Worm (Caenorhabditis elegans) whole organism, L1 larva: ENCODE data around the gene F32H5.1.

Experiments
- C16A3.4 ChIP-seq: fragments of 150-350 bp; optimal IDR thresholded peaks from 2 replicates; lab custom pipeline; 2014; ENCODE audit warnings: missing biosample characterization, missing genetic modification characterization
- C34B4.2 ChIP-seq: sonication (generic microtip); optimal IDR thresholded peaks from 2 replicates; lab custom pipeline; 2017; ENCODE audit warnings: mild to moderate bottlenecking, missing genetic modification characterization, missing compliant biosample characterization
- aha-1 ChIP-seq: fragments of 150-350 bp; optimal IDR thresholded peaks from 2 replicates; lab custom pipeline; 2014; ENCODE audit warnings: missing biosample characterization, missing genetic modification characterization
- blmp-1 ChIP-seq: fragments of 150-350 bp; optimal IDR thresholded peaks from 2 replicates; lab custom pipeline; 2014; ENCODE audit warnings: missing biosample characterization, missing genetic modification characterization
- ceh-63 ChIP-seq: fragments of 200-800 bp; sonication (Bioruptor generic); optimal IDR thresholded peaks from 2 replicates; lab custom pipeline; 2018; ENCODE audit warnings: mild to moderate bottlenecking, missing genetic modification characterization, missing compliant biosample characterization
- ceh-8 ChIP-seq: fragments of 200-800 bp; sonication (Bioruptor generic); optimal IDR thresholded peaks from 2 replicates; lab custom pipeline; 2018; ENCODE audit warnings: mild to moderate bottlenecking, missing genetic modification characterization, moderate library complexity, missing compliant biosample characterization
- ceh-82 ChIP-seq, 3 experiments: fragments of 150-350 bp in 1 of 3; sonication (generic microtip) in 2 of 3; optimal IDR thresholded peaks; 2 replicates each; lab custom pipeline; 2014 to 2017; ENCODE audit warnings: missing biosample characterization in 3 of 3, missing genetic modification characterization in 3 of 3
- ceh-90 ChIP-seq: sonication (generic microtip); optimal IDR thresholded peaks from 2 replicates; lab custom pipeline; 2016; ENCODE audit warnings: missing genetic modification characterization, missing compliant biosample characterization
- ces-1 ChIP-seq: fragments of 150-350 bp; optimal IDR thresholded peaks from 2 replicates; lab custom pipeline; 2014; ENCODE audit warnings: missing biosample characterization, missing genetic modification reagents, missing genetic modification characterization
- dpl-1 ChIP-seq, 3 experiments: fragments of 150-350 bp in 2 of 3; sonication (generic microtip) in 1 of 3; optimal IDR thresholded peaks; 2 replicates each; lab custom pipeline; 2014 to 2017; ENCODE audit warnings: missing biosample characterization in 3 of 3, missing genetic modification characterization in 3 of 3, missing genetic modification reagents in 3 of 3
- dsc-1 ChIP-seq: sonication (generic microtip); optimal IDR thresholded peaks from 2 replicates; lab custom pipeline; 2016; ENCODE audit warnings: mild to moderate bottlenecking, missing genetic modification characterization, missing compliant biosample characterization
- efl-1 ChIP-seq, 4 experiments: fragments of 150-350 bp; optimal IDR thresholded peaks in 3 of 4; peaks in 1 of 4; 1 replicate in 1 of 4; 2 replicates in 3 of 4; lab custom pipeline; 2014; ENCODE audit warnings: missing biosample characterization in 2 of 4, missing genetic modification characterization in 2 of 4, missing genetic modification reagents in 2 of 4
- efl-3 ChIP-seq: fragments of 200-800 bp; sonication (Bioruptor generic); optimal IDR thresholded peaks from 2 replicates; lab custom pipeline; 2018; ENCODE audit warnings: mild to moderate bottlenecking, missing genetic modification characterization, missing compliant biosample characterization
- egl-13 ChIP-seq: sonication (generic microtip); optimal IDR thresholded peaks from 2 replicates; lab custom pipeline; 2016; ENCODE audit warnings: missing genotype, missing genetic modification reagents, missing genetic modification characterization, missing compliant biosample characterization
- ets-5 ChIP-seq: fragments of 200-800 bp; sonication (Bioruptor generic); IDR thresholded peaks from 2 replicates; pipeline ENCODE4 v1.3.6; 2022; ENCODE audit warnings: missing genetic modification characterization, missing compliant biosample characterization
- fkh-10 ChIP-seq: sonication (generic microtip); optimal IDR thresholded peaks from 2 replicates; lab custom pipeline; 2017; ENCODE audit warnings: missing biosample characterization, missing genetic modification reagents, missing genetic modification characterization
- fkh-4 ChIP-seq: sonication (generic microtip); optimal IDR thresholded peaks from 2 replicates; lab custom pipeline; 2016; ENCODE audit warnings: missing compliant biosample characterization, missing genetic modification characterization, borderline replicate concordance
- fkh-8 ChIP-seq: sonication (generic microtip); optimal IDR thresholded peaks from 2 replicates; lab custom pipeline; 2016; ENCODE audit warnings: mild to moderate bottlenecking, missing genetic modification characterization, missing compliant biosample characterization
- fos-1 ChIP-seq: fragments of 150-350 bp; optimal IDR thresholded peaks from 2 replicates; lab custom pipeline; 2014; ENCODE audit warnings: missing biosample characterization, missing genetic modification characterization
- grh-1 ChIP-seq: fragments of 200-800 bp; sonication (Bioruptor generic); IDR thresholded peaks from 2 replicates; pipeline ENCODE4 v1.3.6; 2022; ENCODE audit warnings: missing genetic modification reagents, missing genetic modification characterization, missing compliant biosample characterization
- hlh-17 ChIP-seq: fragments of 200-800 bp; sonication (Bioruptor generic); optimal IDR thresholded peaks from 2 replicates; lab custom pipeline; 2018; ENCODE audit warnings: missing genetic modification characterization, mild to moderate bottlenecking, missing compliant biosample characterization, moderate library complexity, borderline replicate concordance
- hlh-4 ChIP-seq: sonication (generic microtip); optimal IDR thresholded peaks from 2 replicates; lab custom pipeline; 2016; ENCODE audit warnings: mild to moderate bottlenecking, missing genetic modification characterization, missing compliant biosample characterization
- hpl-2 ChIP-seq: fragments of 150-350 bp; optimal IDR thresholded peaks from 2 replicates; lab custom pipeline; 2014; ENCODE audit warnings: missing biosample characterization, missing genetic modification reagents, missing genetic modification characterization
- irx-1 ChIP-seq: sonication (generic microtip); optimal IDR thresholded peaks from 2 replicates; lab custom pipeline; 2016; ENCODE audit warnings: missing genetic modification characterization, missing compliant biosample characterization
- isw-1 ChIP-seq: fragments of 200-800 bp; sonication (Bioruptor generic); IDR thresholded peaks from 2 replicates; pipeline ENCODE4 v1.3.6; 2022; ENCODE audit warnings: missing genetic modification characterization, missing compliant biosample characterization
- jun-1 ChIP-seq: fragments of 150-350 bp; optimal IDR thresholded peaks from 2 replicates; lab custom pipeline; 2014; ENCODE audit warnings: missing biosample characterization, missing genetic modification reagents, missing genetic modification characterization
- lin-15B ChIP-seq: fragments of 150-350 bp; sonication (generic microtip); optimal IDR thresholded peaks from 3 replicates; lab custom pipeline; 2014; ENCODE audit warnings: missing biosample characterization, missing genetic modification characterization
- lin-39 ChIP-seq: fragments of 150-350 bp; optimal IDR thresholded peaks from 2 replicates; lab custom pipeline; 2014; ENCODE audit warnings: missing biosample characterization, missing genetic modification reagents, missing genetic modification characterization
- lsy-2 ChIP-seq, 2 experiments: fragments of 150-350 bp; optimal IDR thresholded peaks; 2 replicates each; lab custom pipeline; 2014; ENCODE audit warnings: missing biosample characterization in 2 of 2, missing genetic modification characterization in 2 of 2
- mab-9 ChIP-seq: fragments of 200-800 bp; sonication (Bioruptor generic); IDR thresholded peaks from 2 replicates; pipeline ENCODE4 v1.3.6; 2022; ENCODE audit warnings: missing genetic modification reagents, missing genetic modification characterization, missing compliant biosample characterization
- mef-2 ChIP-seq: fragments of 150-350 bp; optimal IDR thresholded peaks from 2 replicates; lab custom pipeline; 2014; ENCODE audit warnings: missing biosample characterization, missing genetic modification characterization
- nhr-12 ChIP-seq: sonication (generic microtip); optimal IDR thresholded peaks from 2 replicates; lab custom pipeline; 2017; ENCODE audit warnings: missing biosample characterization, missing genetic modification characterization
- nhr-20 ChIP-seq: sonication (generic microtip); optimal IDR thresholded peaks from 2 replicates; lab custom pipeline; 2016; ENCODE audit warnings: mild to moderate bottlenecking, missing genetic modification characterization, missing compliant biosample characterization
- nhr-47 ChIP-seq: sonication (generic microtip); optimal IDR thresholded peaks from 2 replicates; lab custom pipeline; 2016; ENCODE audit warnings: mild to moderate bottlenecking, missing genetic modification characterization, moderate library complexity, missing compliant biosample characterization
- nhr-71 ChIP-seq: sonication (generic microtip); optimal IDR thresholded peaks from 2 replicates; lab custom pipeline; 2016; ENCODE audit warnings: mild to moderate bottlenecking, missing genetic modification characterization, moderate library complexity, missing compliant biosample characterization
- nhr-76 ChIP-seq: sonication (generic microtip); optimal IDR thresholded peaks from 2 replicates; lab custom pipeline; 2017; ENCODE audit warnings: missing biosample characterization, missing genetic modification characterization
- nhr-85 ChIP-seq: sonication (generic microtip); peaks from one replicate; lab custom pipeline; 2016; ENCODE audit warnings: missing genetic modification characterization, inconsistent platforms, missing compliant biosample characterization
- nhr-90 ChIP-seq: sonication (generic microtip); optimal IDR thresholded peaks from 2 replicates; lab custom pipeline; 2016; ENCODE audit warnings: mild to moderate bottlenecking, missing genetic modification characterization, missing compliant biosample characterization; ENCODE audit not compliant: poor library complexity
- skn-1 ChIP-seq: fragments of 150-350 bp; optimal IDR thresholded peaks from 2 replicates; lab custom pipeline; 2014; ENCODE audit warnings: missing biosample characterization, missing genetic modification characterization
- snpc-4 ChIP-seq: fragments of 150-350 bp; optimal IDR thresholded peaks from 2 replicates; lab custom pipeline; 2014; ENCODE audit warnings: missing biosample characterization, missing genetic modification characterization
- snu-23 ChIP-seq: sonication (generic microtip); optimal IDR thresholded peaks from 2 replicates; lab custom pipeline; 2016; ENCODE audit warnings: missing genetic modification characterization, missing compliant biosample characterization
- sox-4 ChIP-seq: sonication (generic microtip); optimal IDR thresholded peaks from 2 replicates; lab custom pipeline; 2016; ENCODE audit warnings: missing genetic modification characterization, missing compliant biosample characterization
- sptf-1 ChIP-seq: fragments of 150-350 bp; optimal IDR thresholded peaks from 2 replicates; lab custom pipeline; 2014; ENCODE audit warnings: missing biosample characterization, missing genetic modification characterization
- sup-37 ChIP-seq: fragments of 200-800 bp; sonication (Bioruptor generic); optimal IDR thresholded peaks from 2 replicates; lab custom pipeline; 2018; ENCODE audit warnings: mild to moderate bottlenecking, missing genetic modification characterization, missing compliant biosample characterization
- swsn-7 ChIP-seq: sonication (generic microtip); optimal IDR thresholded peaks from 2 replicates; lab custom pipeline; 2016; ENCODE audit warnings: missing genetic modification characterization, missing compliant biosample characterization
- tbx-2 ChIP-seq: sonication (generic microtip); optimal IDR thresholded peaks from 2 replicates; lab custom pipeline; 2016; ENCODE audit warnings: missing genetic modification characterization, missing compliant biosample characterization
- tlp-1 ChIP-seq: fragments of 150-350 bp; optimal IDR thresholded peaks from 2 replicates; lab custom pipeline; 2014; ENCODE audit warnings: missing biosample characterization, missing genetic modification characterization
- unc-30 ChIP-seq: sonication (generic microtip); optimal IDR thresholded peaks from 2 replicates; lab custom pipeline; 2017; ENCODE audit warnings: missing biosample characterization, missing genetic modification characterization
- unc-86 ChIP-seq: sonication (generic microtip); optimal IDR thresholded peaks from 2 replicates; lab custom pipeline; 2016; ENCODE audit warnings: missing genetic modification characterization, missing compliant biosample characterization
- unc-98 ChIP-seq: fragments of 200-800 bp; sonication (Bioruptor generic); IDR thresholded peaks from 2 replicates; pipeline ENCODE4 v1.3.6; 2022; ENCODE audit warnings: missing genetic modification characterization, missing compliant biosample characterization
- vab-15 ChIP-seq: sonication (generic microtip); optimal IDR thresholded peaks from 2 replicates; lab custom pipeline; 2017; ENCODE audit warnings: missing genotype, mild to moderate bottlenecking, missing genetic modification characterization, missing compliant biosample characterization
- zip-4 ChIP-seq: fragments of 200-800 bp; sonication (Bioruptor generic); optimal IDR thresholded peaks from 2 replicates; lab custom pipeline; 2018; ENCODE audit warnings: mild to moderate bottlenecking, missing genetic modification characterization, moderate library complexity, missing compliant biosample characterization
- ztf-11 ChIP-seq, 2 experiments: sonication (generic microtip); optimal IDR thresholded peaks; 2 replicates each; lab custom pipeline; 2016 to 2017; ENCODE audit warnings: missing genetic modification characterization in 2 of 2, missing biosample characterization in 1 of 2, missing compliant biosample characterization in 1 of 2
- ztf-4 ChIP-seq: fragments of 150-350 bp; optimal IDR thresholded peaks from 2 replicates; lab custom pipeline; 2014; ENCODE audit warnings: missing biosample characterization, missing genetic modification characterization

Gene F32H5.1

DNA sequence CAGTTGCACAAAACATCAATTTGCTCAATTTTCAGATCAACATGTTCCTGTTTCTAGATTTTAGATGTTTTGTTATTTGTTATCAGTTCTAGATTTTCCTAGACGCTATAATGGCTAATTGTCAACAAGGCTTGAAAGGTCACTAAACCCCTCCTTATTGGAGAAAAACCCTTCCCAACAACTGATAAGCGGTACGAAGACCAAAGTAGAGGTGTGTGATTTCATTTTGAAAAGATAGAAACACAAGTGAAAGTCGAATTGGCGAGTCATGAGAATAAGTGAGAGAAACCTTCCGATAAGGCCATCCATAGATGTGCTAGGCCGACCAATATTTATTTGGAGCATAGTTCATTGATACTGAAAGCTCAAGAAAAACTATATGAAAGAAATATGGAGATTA, 15.8 kb upstream of the F32H5.1 start (continued):
- TF ChIP-seq fkh-8 (tag; lab: Kevin White, UChicago) (no peak), skn-1 (tag; lab: Kevin White, UChicago) (no peak), unc-98 (no peak), ces-1 (GFP tag; lab: Kevin White, UChicago) (no peak), nhr-71 (tag; lab: Kevin White, UChicago) (peak; percentile 54), fkh-4 (tag; lab: Kevin White, UChicago) (no peak), dsc-1 (tag; lab: Kevin White, UChicago) (no peak), hlh-17 (GFP tag; lab: Kevin White, UChicago) (no peak), mef-2 (tag; lab: Kevin White, UChicago) (no peak), nhr-20 (peak; percentile 50), lin-15B (tag; lab: Kevin White, UChicago) (no peak), ztf-4 (tag; lab: Kevin White, UChicago) (no peak), grh-1 (GFP tag; lab: Robert Waterston, UW) (no peak; the same call in 1 of the 2 replicates), fos-1 (tag; lab: Kevin White, UChicago) (no peak), sox-4 (tag; lab: Kevin White, UChicago) (no peak), ets-5 (GFP tag; lab: Robert Waterston, UW) (no peak), nhr-90 (peak; percentile 52), snu-23 (GFP tag; lab: Kevin White, UChicago) (peak; percentile 4), unc-86 (tag; lab: Kevin White, UChicago) (no peak), jun-1 (peak; percentile 32), unc-30 (no peak), hpl-2 (no peak), nhr-47 (tag; lab: Kevin White, UChicago) (no peak), hlh-4 (tag; lab: Kevin White, UChicago) (no peak), C34B4.2 (no peak), efl-1 (optimal IDR thresholded peaks at IDR 0.05; lab: Kevin White, UChicago) (no peak), efl-1 (GFP tag; optimal IDR thresholded peaks at IDR 0.05 in 1 of 2; lab: Kevin White, UChicago) (peak in 1 of 2 experiments; percentile 83), ceh-82 (tag; optimal IDR thresholded peaks at IDR 0.05; lab: Kevin White, UChicago) (no peak), mab-9 (no peak), tbx-2 (tag; lab: Kevin White, UChicago) (no peak), C16A3.4 (tag; lab: Kevin White, UChicago) (no peak), ztf-11 (tag; optimal IDR thresholded peaks at IDR 0.05; lab: Kevin White, UChicago) (no peak), sptf-1 (no peak), lin-39 (tag; lab: Kevin White, UChicago) (no peak), nhr-85 (tag; lab: Kevin White, UChicago) (peak; percentile 72), dpl-1 (GFP tag; optimal IDR thresholded peaks at IDR 0.05; lab: Kevin White, UChicago) (peak in 1 of 3 experiments; percentile 6), nhr-12 (tag; lab: Kevin White, UChicago) (no peak), aha-1 (tag; lab: Kevin White, UChicago) (no peak), tlp-1 (tag; lab: Kevin White, UChicago) (no peak), ceh-63 (GFP tag; lab: Kevin White, UChicago) (no peak), efl-3 (GFP tag; lab: Kevin White, UChicago) (no peak), zip-4 (no peak), swsn-7 (tag; lab: Kevin White, UChicago) (no peak), vab-15 (tag; lab: Kevin White, UChicago) (no peak), snpc-4 (tag; lab: Kevin White, UChicago) (no peak), ceh-8 (GFP tag; lab: Kevin White, UChicago) (no peak), isw-1 (GFP tag; lab: Robert Waterston, UW) (no peak), irx-1 (no peak), ceh-90 (no peak), sup-37 (GFP tag; lab: Kevin White, UChicago) (no peak), nhr-76 (tag; lab: Kevin White, UChicago) (no peak), egl-13 (tag; lab: Kevin White, UChicago) (no peak), fkh-10 (GFP tag; lab: Kevin White, UChicago) (no peak), blmp-1 (tag; lab: Kevin White, UChicago) (peak; percentile 97), lsy-2 (tag; optimal IDR thresholded peaks at IDR 0.05; lab: Kevin White, UChicago) (peak in 1 of 2 experiments; percentile 39)
